Worm (Caenorhabditis elegans) whole organism, late embryonic: ENCODE measurements around the gene T24A6.7.

Source experiments
- Y22D7AL.16 ChIP-seq: sonication (generic microtip); optimal IDR thresholded peaks from 2 replicates; lab custom pipeline; 2016; ENCODE audit warnings: missing genetic modification characterization, missing compliant biosample characterization
- ama-1 ChIP-seq: fragments of 150-350 bp; optimal IDR thresholded peaks from 2 replicates; lab custom pipeline; 2014
- ceh-24 ChIP-seq: sonication (generic microtip); optimal IDR thresholded peaks from 2 replicates; lab custom pipeline; 2016; ENCODE audit warnings: mild to moderate bottlenecking, missing genetic modification characterization, missing compliant biosample characterization
- hlh-8 ChIP-seq: sonication (generic microtip); optimal IDR thresholded peaks from 2 replicates; lab custom pipeline; 2016; ENCODE audit warnings: missing genotype, missing genetic modification characterization, missing compliant biosample characterization
- nfya-1 ChIP-seq: sonication (generic microtip); optimal IDR thresholded peaks from 2 replicates; lab custom pipeline; 2017; ENCODE audit warnings: missing genetic modification characterization, mild to moderate bottlenecking, missing compliant biosample characterization, antibody characterized with exemption, moderate library complexity
- nhr-11 ChIP-seq: fragments of 150-350 bp; optimal IDR thresholded peaks from 2 replicates; lab custom pipeline; 2014; ENCODE audit warnings: missing biosample characterization, missing genetic modification characterization
- npax-4 ChIP-seq: sonication (generic microtip); optimal IDR thresholded peaks from 2 replicates; lab custom pipeline; 2016; ENCODE audit warnings: missing genetic modification characterization, missing compliant biosample characterization
- pat-9 ChIP-seq: fragments of 200-800 bp; sonication (Bioruptor generic); optimal IDR thresholded peaks from 2 replicates; lab custom pipeline; 2018; ENCODE audit warnings: mild to moderate bottlenecking, missing genetic modification characterization, moderate library complexity, missing compliant biosample characterization
- pha-4 ChIP-seq: fragments of 150-350 bp; optimal IDR thresholded peaks from 2 replicates; lab custom pipeline; 2018; ENCODE audit warnings: missing biosample characterization, missing genetic modification reagents, missing genetic modification characterization
- pqm-1 ChIP-seq: sonication (generic microtip); optimal IDR thresholded peaks from 2 replicates; lab custom pipeline; 2016; ENCODE audit warnings: missing genetic modification characterization, missing compliant biosample characterization
- sox-4 ChIP-seq: sonication (generic microtip); optimal IDR thresholded peaks from 2 replicates; lab custom pipeline; 2017; ENCODE audit warnings: mild to moderate bottlenecking, missing genetic modification characterization, inconsistent platforms, missing compliant biosample characterization
- tbx-2 ChIP-seq: sonication (generic microtip); optimal IDR thresholded peaks from 2 replicates; lab custom pipeline; 2016; ENCODE audit warnings: missing genetic modification characterization, missing compliant biosample characterization
- unc-3 ChIP-seq, 2 experiments: fragments of 200-800 bp in 1 of 2; sonication (Bioruptor generic) in 1 of 2; sonication (generic microtip) in 1 of 2; conservative IDR thresholded peaks in 1 of 2; optimal IDR thresholded peaks in 1 of 2; 2 replicates each; pipeline versions ENCODE4 v1.3.6 to Lab custom; 2016 to 2022; ENCODE audit warnings: missing compliant biosample characterization in 2 of 2, missing genetic modification characterization in 2 of 2, missing genetic modification reagents in 1 of 2
- unc-42 ChIP-seq: sonication (generic microtip); optimal IDR thresholded peaks from 2 replicates; lab custom pipeline; 2016; ENCODE audit warnings: missing genotype, missing genetic modification characterization, missing compliant biosample characterization

ce11 chrV:3505745-3506144, 19.3 kb upstream of the T24A6.7 start:
- TF ChIP-seq pqm-1 (tag; lab: Kevin White, UChicago) (no peak), sox-4 (no peak), ceh-24 (tag; lab: Kevin White, UChicago) (no peak), nfya-1 (tag; lab: Kevin White, UChicago) (no peak), ama-1 (lab: Kevin White, UChicago) (no peak), Y22D7AL.16 (tag; lab: Kevin White, UChicago) (no peak), pat-9 (tag; lab: Kevin White, UChicago) (no peak), hlh-8 (no peak), unc-3 (GFP tag; conservative IDR thresholded peaks at IDR 0.05; lab: Robert Waterston, UW) (no peak), unc-3 (tag; optimal IDR thresholded peaks at IDR 0.05; lab: Kevin White, UChicago) (no peak), pha-4 (no peak), unc-42 (tag; lab: Kevin White, UChicago) (no peak), tbx-2 (tag; lab: Kevin White, UChicago) (no peak), npax-4 (tag; lab: Kevin White, UChicago) (no peak), nhr-11 (no peak)
